Fruit fly (Drosophila melanogaster): ENCODE data around the gene CG2887.

CG2887 gene

DNA sequence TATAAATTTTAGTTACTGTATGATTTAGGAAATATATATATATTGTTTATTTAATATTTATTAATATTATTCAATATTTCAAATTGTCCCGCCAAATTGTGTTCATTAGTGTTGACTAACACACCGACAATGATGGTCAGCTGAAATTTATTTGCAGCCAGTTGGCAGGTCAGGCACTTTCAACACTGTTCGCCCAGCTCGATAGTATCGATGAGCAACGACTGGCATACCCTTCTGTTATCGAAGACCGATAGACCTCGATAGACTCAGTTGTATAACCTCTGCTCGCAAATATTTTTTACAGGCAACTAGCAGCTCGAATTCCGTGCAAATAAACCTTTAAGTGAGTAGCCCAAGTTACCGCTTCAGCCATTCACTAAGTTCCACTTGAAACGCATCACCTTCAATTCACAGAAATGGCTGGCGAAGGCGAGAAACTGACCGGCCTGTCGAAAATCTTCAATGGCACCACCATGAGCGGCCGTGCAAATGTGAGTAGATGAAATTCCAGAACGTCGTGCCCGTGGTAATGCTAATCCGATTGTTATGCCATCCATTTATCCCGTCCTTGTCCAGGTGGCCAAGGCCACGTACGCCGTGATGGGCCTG, 17.7 kb downstream of the CG2887 start, which contains the start of gene Neb-cGP (continued):
- TF ChIP-seq Nf-YA (GFP tag; IDR thresholded peaks at IDR 0.05) (no peak), CG9437 (GFP tag; optimal IDR thresholded peaks at IDR 0.05) (no peak), danr (GFP tag; IDR thresholded peaks at IDR 0.05) (no peak), Drgx (GFP tag; IDR thresholded peaks at IDR 0.05) (peak; percentile 9; the same call in 1 of the 2 replicates), psq (GFP tag; optimal IDR thresholded peaks at IDR 0.05) (peak; percentile 1), wor (GFP tag; IDR thresholded peaks at IDR 0.05) (no peak), CG6654 (GFP tag; optimal IDR thresholded peaks at IDR 0.05) (no peak), ranshi (GFP tag; IDR thresholded peaks at IDR 0.05) (peak; percentile 44; the same call in 1 of the 2 replicates), twi (tag; optimal IDR thresholded peaks at IDR 0.05) (no peak), Ets65A (GFP tag) (peak; percentile 96), scrt (GFP tag; optimal IDR thresholded peaks at IDR 0.05) (peak; percentile 28), CG15601 (tag; optimal IDR thresholded peaks at IDR 0.05) (peak; percentile 66), Ets97D (GFP tag; optimal IDR thresholded peaks at IDR 0.05) (peak; percentile 93), croc (GFP tag; conservative IDR thresholded peaks at IDR 0.05) (0 out of 3 replicates have a peak, but pooled peaks have one; percentile 17), CG17612 (GFP tag; IDR thresholded peaks at IDR 0.05) (peak; percentile 42; the same call in 1 of the 2 replicates), CG11456 (GFP tag; IDR thresholded peaks at IDR 0.05) (peak; percentile 76; the same call in 2 of the 3 replicates), CG8765 (GFP tag; IDR thresholded peaks at IDR 0.05) (no peak), CG7928 (GFP tag; optimal IDR thresholded peaks at IDR 0.05) (peak; percentile 45), Sry-β (GFP tag; optimal IDR thresholded peaks at IDR 0.05) (no peak), C15 (GFP tag; IDR thresholded peaks at IDR 0.05) (no peak), trem (tag; optimal IDR thresholded peaks at IDR 0.05) (peak; percentile 100), Hr51 (GFP tag; optimal IDR thresholded peaks at IDR 0.05) (peak; percentile 27 to 60), mam (GFP tag; optimal IDR thresholded peaks at IDR 0.05) (peak; percentile 80), gcm2 (GFP tag; optimal IDR thresholded peaks at IDR 0.05) (no peak), CkIIα-i1 (GFP tag; IDR thresholded peaks at IDR 0.05) (no peak), CG14050 (GFP tag; IDR thresholded peaks at IDR 0.05) (no peak), pfk (GFP tag; optimal IDR thresholded peaks at IDR 0.05) (peak; percentile 34), Fer2 (tag; optimal IDR thresholded peaks at IDR 0.05) (peak; percentile 52), CG2678 (tag; optimal IDR thresholded peaks at IDR 0.05) (peak; percentile 38), CG11560 (tag; IDR thresholded peaks at IDR 0.05) (peak; percentile 34; the same call in 1 of the 3 replicates), CG15479 (GFP tag; optimal IDR thresholded peaks at IDR 0.05) (no peak), lbe (GFP tag; optimal IDR thresholded peaks at IDR 0.05) (peak; percentile 61), Hsf (GFP tag; optimal IDR thresholded peaks at IDR 0.05) (peak; percentile 51), CG6813 (GFP tag; optimal IDR thresholded peaks at IDR 0.05) (peak; percentile 47), D19A (tag; optimal IDR thresholded peaks at IDR 0.05) (peak; percentile 29), CG7372 (GFP tag; IDR thresholded peaks at IDR 0.05) (no peak; the same call in 1 of the 2 replicates), emc (GFP tag; optimal IDR thresholded peaks at IDR 0.05) (peak; percentile 8), fd64A (GFP tag; optimal IDR thresholded peaks at IDR 0.05) (no peak), CG7556 (GFP tag; optimal IDR thresholded peaks at IDR 0.05) (peak; percentile 20), klu (GFP tag; IDR thresholded peaks at IDR 0.05) (no peak), ci (GFP tag; IDR thresholded peaks at IDR 0.05) (peak; percentile 72; the same call in 2 of the 3 replicates), dpn (GFP tag; optimal IDR thresholded peaks at IDR 0.05) (peak; percentile 69 to 79), odd (GFP tag; optimal IDR thresholded peaks at IDR 0.05) (peak; percentile 8), CG32767 (GFP tag; IDR thresholded peaks at IDR 0.05) (no peak), repo (GFP tag; optimal IDR thresholded peaks at IDR 0.05) (peak; percentile 35), CG11247 (GFP tag; IDR thresholded peaks at IDR 0.05) (peak; percentile 58), caup (GFP tag; optimal IDR thresholded peaks at IDR 0.05; ENCODE audit: severe bottlenecking) (peak; percentile 75), CG12659 (GFP tag; optimal IDR thresholded peaks at IDR 0.05) (peak; percentile 81), CG1832 (GFP tag; optimal IDR thresholded peaks at IDR 0.05) (no peak), ac (GFP tag; optimal IDR thresholded peaks at IDR 0.05) (no peak)
